Worm (Caenorhabditis elegans) whole organism, L3 larva: Measurements from ENCODE around the gene cpg-24.

Source experiments
- R02D3.7 ChIP-seq: fragments of 150-350 bp; optimal IDR thresholded peaks from 2 replicates; lab custom pipeline; 2014; ENCODE audit warnings: missing biosample characterization, missing genetic modification characterization
- ZK546.5 ChIP-seq: sonication (generic microtip); optimal IDR thresholded peaks from 2 replicates; lab custom pipeline; 2017; ENCODE audit warnings: missing biosample characterization, missing genetic modification characterization
- aly-2 ChIP-seq: fragments of 150-350 bp; optimal IDR thresholded peaks from 2 replicates; lab custom pipeline; 2014; ENCODE audit warnings: missing biosample characterization, missing genetic modification characterization
- ama-1 ChIP-seq: fragments of 150-350 bp; optimal IDR thresholded peaks from 2 replicates; lab custom pipeline; 2018
- ceh-16 ChIP-seq: sonication (generic microtip); optimal IDR thresholded peaks from 2 replicates; lab custom pipeline; 2017; ENCODE audit warnings: missing biosample characterization, missing genetic modification characterization
- ceh-28 ChIP-seq: fragments of 150-350 bp; optimal IDR thresholded peaks from 2 replicates; lab custom pipeline; 2014; ENCODE audit warnings: missing biosample characterization, missing genetic modification reagents, missing genetic modification characterization
- ceh-82 ChIP-seq: fragments of 150-350 bp; optimal IDR thresholded peaks from 2 replicates; lab custom pipeline; 2014; ENCODE audit warnings: missing biosample characterization, missing genetic modification characterization
- ceh-9 ChIP-seq: sonication (generic microtip); optimal IDR thresholded peaks from 2 replicates; lab custom pipeline; 2018; ENCODE audit warnings: missing biosample characterization, missing genetic modification characterization
- daf-12 ChIP-seq: fragments of 150-350 bp; optimal IDR thresholded peaks from 2 replicates; lab custom pipeline; 2014; ENCODE audit warnings: missing biosample characterization, missing genetic modification reagents, missing genetic modification characterization
- egl-27 ChIP-seq: sonication (generic microtip); optimal IDR thresholded peaks from 4 replicates; lab custom pipeline; 2017; ENCODE audit warnings: missing biosample characterization, missing genetic modification reagents, missing genetic modification characterization
- egl-5 ChIP-seq: fragments of 150-350 bp; optimal IDR thresholded peaks from 2 replicates; lab custom pipeline; 2017; ENCODE audit warnings: missing biosample characterization, missing genetic modification reagents, missing genetic modification characterization, inconsistent platforms
- elt-1 ChIP-seq: fragments of 150-350 bp; optimal IDR thresholded peaks from 2 replicates; lab custom pipeline; 2014; ENCODE audit warnings: missing biosample characterization, missing genetic modification characterization
- elt-2 ChIP-seq: sonication (generic microtip); optimal IDR thresholded peaks from 2 replicates; lab custom pipeline; 2016; ENCODE audit warnings: missing genetic modification reagents, mild to moderate bottlenecking, missing genetic modification characterization, missing compliant biosample characterization
- elt-3 ChIP-seq, 3 experiments: fragments of 150-350 bp in 1 of 3; sonication (generic microtip) in 2 of 3; optimal IDR thresholded peaks; 2 replicates in 2 of 3; 4 replicates in 1 of 3; lab custom pipeline; 2014 to 2017; ENCODE audit warnings: missing biosample characterization in 3 of 3, missing genetic modification characterization in 3 of 3
- eor-1 ChIP-seq, 2 experiments: fragments of 150-350 bp; optimal IDR thresholded peaks; 2 replicates each; lab custom pipeline; 2014 to 2018; ENCODE audit warnings: missing biosample characterization in 2 of 2, missing genetic modification characterization in 2 of 2
- fkh-10 ChIP-seq: sonication (generic microtip); optimal IDR thresholded peaks from 2 replicates; lab custom pipeline; 2017; ENCODE audit warnings: missing biosample characterization, missing genetic modification reagents, missing genetic modification characterization
- fkh-2 ChIP-seq: fragments of 150-350 bp; optimal IDR thresholded peaks from 2 replicates; lab custom pipeline; 2014; ENCODE audit warnings: missing biosample characterization, missing genetic modification reagents, missing genetic modification characterization
- fos-1 ChIP-seq: fragments of 150-350 bp; optimal IDR thresholded peaks from 2 replicates; lab custom pipeline; 2014; ENCODE audit warnings: missing biosample characterization, missing genetic modification characterization
- hmg-11 ChIP-seq: sonication (generic microtip); optimal IDR thresholded peaks from 2 replicates; lab custom pipeline; 2016; ENCODE audit warnings: missing genetic modification characterization, missing compliant biosample characterization
- jun-1 ChIP-seq: fragments of 150-350 bp; optimal IDR thresholded peaks from 2 replicates; lab custom pipeline; 2014; ENCODE audit warnings: missing biosample characterization, missing genetic modification reagents, missing genetic modification characterization
- lin-15B ChIP-seq: fragments of 150-350 bp; optimal IDR thresholded peaks from 2 replicates; lab custom pipeline; 2014; ENCODE audit warnings: missing biosample characterization, missing genetic modification characterization
- lin-39 ChIP-seq: fragments of 150-350 bp; optimal IDR thresholded peaks from 2 replicates; lab custom pipeline; 2018; ENCODE audit warnings: missing biosample characterization, missing genetic modification reagents, missing genetic modification characterization
- lsy-12 ChIP-seq: sonication (generic microtip); optimal IDR thresholded peaks from 2 replicates; lab custom pipeline; 2016; ENCODE audit warnings: mild to moderate bottlenecking, missing genetic modification characterization, missing compliant biosample characterization
- mdl-1 ChIP-seq: fragments of 150-350 bp; optimal IDR thresholded peaks from 2 replicates; lab custom pipeline; 2014; ENCODE audit warnings: missing biosample characterization, missing genetic modification characterization
- mml-1 ChIP-seq: fragments of 150-350 bp; sonication (generic microtip); optimal IDR thresholded peaks from 3 replicates; lab custom pipeline; 2014; ENCODE audit warnings: missing biosample characterization, missing genetic modification characterization
- nfya-1 ChIP-seq: sonication (generic microtip); optimal IDR thresholded peaks from 2 replicates; lab custom pipeline; 2017; ENCODE audit warnings: missing genetic modification characterization, mild to moderate bottlenecking, missing compliant biosample characterization, antibody characterized with exemption, moderate library complexity; ENCODE audit not compliant: insufficient read depth
- nhr-11 ChIP-seq: fragments of 150-350 bp; optimal IDR thresholded peaks from 2 replicates; lab custom pipeline; 2014; ENCODE audit warnings: missing biosample characterization, missing genetic modification characterization
- nhr-12 ChIP-seq: fragments of 150-350 bp; optimal IDR thresholded peaks from 2 replicates; lab custom pipeline; 2014; ENCODE audit warnings: missing biosample characterization, missing genetic modification characterization
- nhr-23 ChIP-seq: fragments of 150-350 bp; optimal IDR thresholded peaks from 2 replicates; lab custom pipeline; 2014; ENCODE audit warnings: missing biosample characterization, missing genetic modification reagents, missing genetic modification characterization
- nhr-237 ChIP-seq: fragments of 150-350 bp; optimal IDR thresholded peaks from 2 replicates; lab custom pipeline; 2014; ENCODE audit warnings: missing biosample characterization, missing genetic modification characterization
- nhr-25 ChIP-seq: sonication (generic microtip); optimal IDR thresholded peaks from 2 replicates; lab custom pipeline; 2017; ENCODE audit warnings: missing biosample characterization, missing genetic modification characterization
- nhr-28 ChIP-seq: fragments of 150-350 bp; optimal IDR thresholded peaks from 2 replicates; lab custom pipeline; 2014; ENCODE audit warnings: missing biosample characterization, missing genetic modification characterization
- nhr-43 ChIP-seq: sonication (generic microtip); optimal IDR thresholded peaks from 2 replicates; lab custom pipeline; 2016; ENCODE audit warnings: mild to moderate bottlenecking, missing genetic modification characterization, missing compliant biosample characterization; ENCODE audit not compliant: poor library complexity, severe bottlenecking
- nhr-67 ChIP-seq: fragments of 150-350 bp; optimal IDR thresholded peaks from 2 replicates; lab custom pipeline; 2014; ENCODE audit warnings: missing biosample characterization, missing genetic modification characterization
- nhr-76 ChIP-seq: fragments of 150-350 bp; sonication (generic microtip); optimal IDR thresholded peaks from 5 replicates; lab custom pipeline; 2014; ENCODE audit warnings: missing biosample characterization, missing genetic modification characterization
- nhr-77 ChIP-seq: fragments of 150-350 bp; optimal IDR thresholded peaks from 2 replicates; lab custom pipeline; 2014; ENCODE audit warnings: missing biosample characterization, missing genetic modification characterization
- pha-4 ChIP-seq: fragments of 150-350 bp; optimal IDR thresholded peaks from 2 replicates; lab custom pipeline; 2014; ENCODE audit warnings: missing biosample characterization, missing genetic modification reagents, missing genetic modification characterization
- pqm-1 ChIP-seq: fragments of 150-350 bp; optimal IDR thresholded peaks from 2 replicates; lab custom pipeline; 2017; ENCODE audit warnings: missing biosample characterization, missing genetic modification characterization, inconsistent platforms
- sea-2 ChIP-seq: fragments of 150-350 bp; sonication (generic microtip); optimal IDR thresholded peaks from 4 replicates; lab custom pipeline; 2014; ENCODE audit warnings: missing biosample characterization, missing genetic modification reagents, missing genetic modification characterization
- skn-1 ChIP-seq: fragments of 150-350 bp; optimal IDR thresholded peaks from 2 replicates; lab custom pipeline; 2014; ENCODE audit warnings: missing biosample characterization, missing genetic modification characterization
- snpc-4 ChIP-seq: fragments of 150-350 bp; optimal IDR thresholded peaks from 2 replicates; lab custom pipeline; 2014; ENCODE audit warnings: missing biosample characterization, missing genetic modification characterization
- tbx-2 ChIP-seq: sonication (generic microtip); optimal IDR thresholded peaks from 2 replicates; lab custom pipeline; 2016; ENCODE audit warnings: mild to moderate bottlenecking, missing genetic modification characterization, missing compliant biosample characterization
- unc-39 ChIP-seq: sonication (generic microtip); optimal IDR thresholded peaks from 4 replicates; lab custom pipeline; 2017; ENCODE audit warnings: missing biosample characterization, missing genetic modification characterization
- unc-62 ChIP-seq: fragments of 150-350 bp; sonication (generic microtip); optimal IDR thresholded peaks from 4 replicates; lab custom pipeline; 2014; ENCODE audit warnings: missing biosample characterization, missing genetic modification reagents, missing genetic modification characterization
- zag-1 ChIP-seq: fragments of 150-350 bp; optimal IDR thresholded peaks from 2 replicates; lab custom pipeline; 2014; ENCODE audit warnings: missing biosample characterization, missing genetic modification characterization
- ztf-11 ChIP-seq: fragments of 150-350 bp; optimal IDR thresholded peaks from 2 replicates; lab custom pipeline; 2014; ENCODE audit warnings: missing biosample characterization, missing genetic modification characterization
- ztf-4 ChIP-seq: fragments of 150-350 bp; optimal IDR thresholded peaks from 2 replicates; lab custom pipeline; 2014; ENCODE audit warnings: missing biosample characterization, missing genetic modification characterization

cpg-24 gene

DNA sequence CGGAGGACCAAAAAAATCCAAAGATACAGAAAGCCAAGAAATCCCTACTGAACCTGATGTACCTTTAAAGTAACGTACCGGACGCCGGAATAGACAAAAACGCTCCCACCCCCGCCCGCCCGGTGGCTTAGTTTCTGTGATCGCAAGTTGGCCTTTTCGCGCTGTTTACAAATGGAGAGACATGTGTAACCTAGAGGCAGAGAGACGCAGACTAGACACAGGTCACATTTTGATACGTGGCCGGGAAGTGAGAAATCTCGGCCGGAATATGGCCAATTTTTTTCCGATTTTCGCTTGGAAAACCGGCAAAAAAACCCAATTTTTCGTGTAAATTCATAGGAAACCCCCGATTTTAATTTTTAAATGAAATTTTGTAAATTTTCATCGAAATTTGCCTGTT is 25.3 kb downstream of the cpg-24 start:
- TF ChIP-seq pha-4 (peak; percentile 88), mdl-1 (no peak), nhr-23 (tag; lab: Kevin White, UChicago) (peak; percentile 37)
- TF ChIP-seq, all 47 proteins: peak for 2

DNA sequence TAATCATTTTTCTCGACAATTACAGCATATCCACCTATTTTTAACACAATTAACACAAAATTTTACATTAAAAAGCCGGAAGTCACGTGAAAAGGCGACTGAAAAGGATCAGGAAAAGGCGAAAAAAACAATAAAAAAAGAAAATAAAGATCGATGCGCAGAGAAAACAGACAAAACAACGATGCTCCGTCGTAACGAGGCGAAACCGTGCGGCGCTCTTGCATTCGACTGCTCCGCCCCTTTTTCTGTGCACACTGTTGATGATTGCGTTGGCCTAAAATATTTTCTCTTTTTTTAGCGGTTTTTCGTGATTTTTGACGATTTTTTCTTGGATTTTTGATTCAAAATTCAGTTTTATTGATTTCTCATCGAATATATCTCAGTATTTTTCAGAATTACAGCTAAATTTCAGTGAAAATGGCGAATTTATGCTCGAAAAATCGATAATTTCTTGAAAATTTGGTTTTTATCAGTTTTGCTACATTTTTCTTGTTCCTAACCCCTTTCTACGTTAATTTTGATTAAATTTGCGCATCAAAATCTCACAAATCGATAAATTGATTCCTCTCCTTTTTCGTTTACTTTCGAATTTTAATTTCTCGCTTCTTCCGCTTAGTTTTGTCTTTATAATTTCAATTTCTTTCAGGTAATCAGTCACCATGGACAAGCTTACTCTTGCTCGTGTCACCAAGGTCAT is 27.4 kb downstream of the cpg-24 start, which contains the start of gene rps-28:
Gene rps-28, plus strand, starts transcription at position 647 of the 697 bp plus-strand sequence.
- TF ChIP-seq hmg-11 (tag; lab: Kevin White, UChicago) (peak; percentile 91), pqm-1 (peak; percentile 85), elt-3 (tag; optimal IDR thresholded peaks at IDR 0.05; lab: Kevin White, UChicago) (peak in 1 of 3 experiments; percentile 90), mdl-1 (no peak), fkh-10 (GFP tag; lab: Kevin White, UChicago) (peak; percentile 95), lin-15B (peak; percentile 96), zag-1 (tag; lab: Kevin White, UChicago) (peak; percentile 62), tbx-2 (tag; lab: Kevin White, UChicago) (peak; percentile 80), nhr-25 (tag; lab: Kevin White, UChicago) (peak; percentile 98), unc-39 (no peak), elt-1 (peak; percentile 78), ceh-9 (tag; lab: Kevin White, UChicago) (no peak), mml-1 (tag; lab: Kevin White, UChicago) (no peak), nhr-23 (tag; lab: Kevin White, UChicago) (peak; percentile 99), sea-2 (peak; percentile 29), fkh-2 (no peak), elt-2 (tag; lab: Kevin White, UChicago) (peak; percentile 86), nhr-237 (tag; lab: Kevin White, UChicago) (no peak), nhr-11 (tag; lab: Kevin White, UChicago) (peak; percentile 92), ceh-82 (tag; lab: Kevin White, UChicago) (peak; percentile 90), nhr-28 (tag; lab: Kevin White, UChicago) (no peak), snpc-4 (tag; lab: Kevin White, UChicago) (peak; percentile 94), unc-62 (GFP tag; lab: Kevin White, UChicago) (peak; percentile 65), R02D3.7 (tag; lab: Kevin White, UChicago) (peak; percentile 89), egl-5 (tag; lab: Kevin White, UChicago) (peak; percentile 100), nhr-76 (tag; lab: Kevin White, UChicago) (peak; percentile 54), ZK546.5 (tag; lab: Kevin White, UChicago) (peak; percentile 54), skn-1 (tag; lab: Kevin White, UChicago) (peak; percentile 91), ztf-4 (peak; percentile 89), ama-1 (lab: Kevin White, UChicago) (peak; percentile 80), ceh-16 (tag; lab: Kevin White, UChicago) (no peak), egl-27 (tag; lab: Kevin White, UChicago) (peak; percentile 80), aly-2 (tag; lab: Kevin White, UChicago) (no peak), daf-12 (no peak), eor-1 (tag; optimal IDR thresholded peaks at IDR 0.05; lab: Kevin White, UChicago) (peak in 1 of 2 experiments; percentile 37), nhr-67 (tag; lab: Kevin White, UChicago) (peak; percentile 45), lsy-12 (tag; lab: Kevin White, UChicago) (peak; percentile 94), ceh-28 (tag; lab: Kevin White, UChicago) (peak; percentile 91), pha-4 (peak; percentile 99), nfya-1 (tag; lab: Kevin White, UChicago) (peak; percentile 98), jun-1 (tag; lab: Kevin White, UChicago) (peak; percentile 94), nhr-43 (tag; lab: Kevin White, UChicago) (peak; percentile 95), fos-1 (tag; lab: Kevin White, UChicago) (peak; percentile 62), lin-39 (peak; percentile 100), ztf-11 (tag; lab: Kevin White, UChicago) (peak; percentile 41), nhr-12 (tag; lab: Kevin White, UChicago) (no peak), nhr-77 (tag; lab: Kevin White, UChicago) (peak; percentile 79)
